Worm (Caenorhabditis elegans) whole organism, L3 larva: ENCODE data around the gene F27B3.8.
A peak's percentile ranks its signal among the peaks of the same experiment; 100 is the strongest.

Experiments used
- R02D3.7 ChIP-seq: fragments of 150-350 bp; optimal IDR thresholded peaks from 2 replicates; lab custom pipeline; 2014; ENCODE audit warnings: missing biosample characterization, missing genetic modification characterization
- ZK546.5 ChIP-seq: sonication (generic microtip); optimal IDR thresholded peaks from 2 replicates; lab custom pipeline; 2017; ENCODE audit warnings: missing biosample characterization, missing genetic modification characterization
- aly-2 ChIP-seq: fragments of 150-350 bp; optimal IDR thresholded peaks from 2 replicates; lab custom pipeline; 2014; ENCODE audit warnings: missing biosample characterization, missing genetic modification characterization
- ama-1 ChIP-seq: fragments of 150-350 bp; optimal IDR thresholded peaks from 2 replicates; lab custom pipeline; 2018
- ceh-16 ChIP-seq: sonication (generic microtip); optimal IDR thresholded peaks from 2 replicates; lab custom pipeline; 2017; ENCODE audit warnings: missing biosample characterization, missing genetic modification characterization
- ceh-28 ChIP-seq: fragments of 150-350 bp; optimal IDR thresholded peaks from 2 replicates; lab custom pipeline; 2014; ENCODE audit warnings: missing biosample characterization, missing genetic modification reagents, missing genetic modification characterization
- ceh-82 ChIP-seq: fragments of 150-350 bp; optimal IDR thresholded peaks from 2 replicates; lab custom pipeline; 2014; ENCODE audit warnings: missing biosample characterization, missing genetic modification characterization
- ceh-9 ChIP-seq: sonication (generic microtip); optimal IDR thresholded peaks from 2 replicates; lab custom pipeline; 2018; ENCODE audit warnings: missing biosample characterization, missing genetic modification characterization
- daf-12 ChIP-seq: fragments of 150-350 bp; optimal IDR thresholded peaks from 2 replicates; lab custom pipeline; 2014; ENCODE audit warnings: missing biosample characterization, missing genetic modification reagents, missing genetic modification characterization
- egl-27 ChIP-seq: sonication (generic microtip); optimal IDR thresholded peaks from 4 replicates; lab custom pipeline; 2017; ENCODE audit warnings: missing biosample characterization, missing genetic modification reagents, missing genetic modification characterization
- egl-5 ChIP-seq: fragments of 150-350 bp; optimal IDR thresholded peaks from 2 replicates; lab custom pipeline; 2017; ENCODE audit warnings: missing biosample characterization, missing genetic modification reagents, missing genetic modification characterization, inconsistent platforms
- elt-1 ChIP-seq: fragments of 150-350 bp; optimal IDR thresholded peaks from 2 replicates; lab custom pipeline; 2014; ENCODE audit warnings: missing biosample characterization, missing genetic modification characterization
- elt-2 ChIP-seq: sonication (generic microtip); optimal IDR thresholded peaks from 2 replicates; lab custom pipeline; 2016; ENCODE audit warnings: missing genetic modification reagents, mild to moderate bottlenecking, missing genetic modification characterization, missing compliant biosample characterization
- elt-3 ChIP-seq, 3 experiments: fragments of 150-350 bp in 1 of 3; sonication (generic microtip) in 2 of 3; optimal IDR thresholded peaks; 2 replicates in 2 of 3; 4 replicates in 1 of 3; lab custom pipeline; 2014 to 2017; ENCODE audit warnings: missing biosample characterization in 3 of 3, missing genetic modification characterization in 3 of 3
- eor-1 ChIP-seq, 2 experiments: fragments of 150-350 bp; optimal IDR thresholded peaks; 2 replicates each; lab custom pipeline; 2014 to 2018; ENCODE audit warnings: missing biosample characterization in 2 of 2, missing genetic modification characterization in 2 of 2
- fkh-10 ChIP-seq: sonication (generic microtip); optimal IDR thresholded peaks from 2 replicates; lab custom pipeline; 2017; ENCODE audit warnings: missing biosample characterization, missing genetic modification reagents, missing genetic modification characterization
- fkh-2 ChIP-seq: fragments of 150-350 bp; optimal IDR thresholded peaks from 2 replicates; lab custom pipeline; 2014; ENCODE audit warnings: missing biosample characterization, missing genetic modification reagents, missing genetic modification characterization
- fos-1 ChIP-seq: fragments of 150-350 bp; optimal IDR thresholded peaks from 2 replicates; lab custom pipeline; 2014; ENCODE audit warnings: missing biosample characterization, missing genetic modification characterization
- hmg-11 ChIP-seq: sonication (generic microtip); optimal IDR thresholded peaks from 2 replicates; lab custom pipeline; 2016; ENCODE audit warnings: missing genetic modification characterization, missing compliant biosample characterization
- jun-1 ChIP-seq: fragments of 150-350 bp; optimal IDR thresholded peaks from 2 replicates; lab custom pipeline; 2014; ENCODE audit warnings: missing biosample characterization, missing genetic modification reagents, missing genetic modification characterization
- lin-15B ChIP-seq: fragments of 150-350 bp; optimal IDR thresholded peaks from 2 replicates; lab custom pipeline; 2014; ENCODE audit warnings: missing biosample characterization, missing genetic modification characterization
- lin-39 ChIP-seq: fragments of 150-350 bp; optimal IDR thresholded peaks from 2 replicates; lab custom pipeline; 2018; ENCODE audit warnings: missing biosample characterization, missing genetic modification reagents, missing genetic modification characterization
- lsy-12 ChIP-seq: sonication (generic microtip); optimal IDR thresholded peaks from 2 replicates; lab custom pipeline; 2016; ENCODE audit warnings: mild to moderate bottlenecking, missing genetic modification characterization, missing compliant biosample characterization
- mml-1 ChIP-seq: fragments of 150-350 bp; sonication (generic microtip); optimal IDR thresholded peaks from 3 replicates; lab custom pipeline; 2014; ENCODE audit warnings: missing biosample characterization, missing genetic modification characterization
- nfya-1 ChIP-seq: sonication (generic microtip); optimal IDR thresholded peaks from 2 replicates; lab custom pipeline; 2017; ENCODE audit warnings: missing genetic modification characterization, mild to moderate bottlenecking, missing compliant biosample characterization, antibody characterized with exemption, moderate library complexity; ENCODE audit not compliant: insufficient read depth
- nhr-11 ChIP-seq: fragments of 150-350 bp; optimal IDR thresholded peaks from 2 replicates; lab custom pipeline; 2014; ENCODE audit warnings: missing biosample characterization, missing genetic modification characterization
- nhr-12 ChIP-seq: fragments of 150-350 bp; optimal IDR thresholded peaks from 2 replicates; lab custom pipeline; 2014; ENCODE audit warnings: missing biosample characterization, missing genetic modification characterization
- nhr-23 ChIP-seq: fragments of 150-350 bp; optimal IDR thresholded peaks from 2 replicates; lab custom pipeline; 2014; ENCODE audit warnings: missing biosample characterization, missing genetic modification reagents, missing genetic modification characterization
- nhr-237 ChIP-seq: fragments of 150-350 bp; optimal IDR thresholded peaks from 2 replicates; lab custom pipeline; 2014; ENCODE audit warnings: missing biosample characterization, missing genetic modification characterization
- nhr-25 ChIP-seq: sonication (generic microtip); optimal IDR thresholded peaks from 2 replicates; lab custom pipeline; 2017; ENCODE audit warnings: missing biosample characterization, missing genetic modification characterization
- nhr-28 ChIP-seq: fragments of 150-350 bp; optimal IDR thresholded peaks from 2 replicates; lab custom pipeline; 2014; ENCODE audit warnings: missing biosample characterization, missing genetic modification characterization
- nhr-43 ChIP-seq: sonication (generic microtip); optimal IDR thresholded peaks from 2 replicates; lab custom pipeline; 2016; ENCODE audit warnings: mild to moderate bottlenecking, missing genetic modification characterization, missing compliant biosample characterization; ENCODE audit not compliant: poor library complexity, severe bottlenecking
- nhr-76 ChIP-seq: fragments of 150-350 bp; sonication (generic microtip); optimal IDR thresholded peaks from 5 replicates; lab custom pipeline; 2014; ENCODE audit warnings: missing biosample characterization, missing genetic modification characterization
- nhr-77 ChIP-seq: fragments of 150-350 bp; optimal IDR thresholded peaks from 2 replicates; lab custom pipeline; 2014; ENCODE audit warnings: missing biosample characterization, missing genetic modification characterization
- pha-4 ChIP-seq: fragments of 150-350 bp; optimal IDR thresholded peaks from 2 replicates; lab custom pipeline; 2014; ENCODE audit warnings: missing biosample characterization, missing genetic modification reagents, missing genetic modification characterization
- pqm-1 ChIP-seq: fragments of 150-350 bp; optimal IDR thresholded peaks from 2 replicates; lab custom pipeline; 2017; ENCODE audit warnings: missing biosample characterization, missing genetic modification characterization, inconsistent platforms
- sea-2 ChIP-seq: fragments of 150-350 bp; sonication (generic microtip); optimal IDR thresholded peaks from 4 replicates; lab custom pipeline; 2014; ENCODE audit warnings: missing biosample characterization, missing genetic modification reagents, missing genetic modification characterization
- skn-1 ChIP-seq: fragments of 150-350 bp; optimal IDR thresholded peaks from 2 replicates; lab custom pipeline; 2014; ENCODE audit warnings: missing biosample characterization, missing genetic modification characterization
- snpc-4 ChIP-seq: fragments of 150-350 bp; optimal IDR thresholded peaks from 2 replicates; lab custom pipeline; 2014; ENCODE audit warnings: missing biosample characterization, missing genetic modification characterization
- tbx-2 ChIP-seq: sonication (generic microtip); optimal IDR thresholded peaks from 2 replicates; lab custom pipeline; 2016; ENCODE audit warnings: mild to moderate bottlenecking, missing genetic modification characterization, missing compliant biosample characterization
- unc-39 ChIP-seq: sonication (generic microtip); optimal IDR thresholded peaks from 4 replicates; lab custom pipeline; 2017; ENCODE audit warnings: missing biosample characterization, missing genetic modification characterization
- unc-62 ChIP-seq: fragments of 150-350 bp; sonication (generic microtip); optimal IDR thresholded peaks from 4 replicates; lab custom pipeline; 2014; ENCODE audit warnings: missing biosample characterization, missing genetic modification reagents, missing genetic modification characterization
- zag-1 ChIP-seq: fragments of 150-350 bp; optimal IDR thresholded peaks from 2 replicates; lab custom pipeline; 2014; ENCODE audit warnings: missing biosample characterization, missing genetic modification characterization
- ztf-11 ChIP-seq: fragments of 150-350 bp; optimal IDR thresholded peaks from 2 replicates; lab custom pipeline; 2014; ENCODE audit warnings: missing biosample characterization, missing genetic modification characterization
- ztf-4 ChIP-seq: fragments of 150-350 bp; optimal IDR thresholded peaks from 2 replicates; lab custom pipeline; 2014; ENCODE audit warnings: missing biosample characterization, missing genetic modification characterization

F27B3.8 gene

DNA sequence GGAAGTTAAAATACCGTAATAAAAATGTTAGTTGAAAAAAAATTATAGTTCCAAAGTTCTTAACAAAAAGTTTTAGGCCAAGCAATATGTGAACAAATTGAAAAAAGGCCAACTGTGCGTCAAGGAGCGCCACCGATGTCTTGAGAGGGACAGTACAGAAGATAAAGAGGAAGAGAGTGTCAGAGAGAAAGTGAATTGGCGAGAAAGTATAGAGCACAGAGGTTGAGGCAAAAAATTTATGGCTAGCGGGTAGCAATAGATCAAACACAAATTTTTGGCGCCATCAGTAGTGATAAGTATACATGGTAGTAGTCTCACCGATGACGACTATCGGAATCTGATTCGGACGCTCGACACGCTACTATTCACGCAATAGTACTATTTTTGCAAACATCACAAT is 24.8 kb downstream of the F27B3.8 start:
- peak; percentile 44 for TF ChIP-seq pqm-1 (tag; lab: Kevin White, UChicago)
- no peak for TF ChIP-seq skn-1 (tag; lab: Kevin White, UChicago)
- TF ChIP-seq lsy-12: no peak
- peak; percentile 23 for TF ChIP-seq nfya-1 (tag; lab: Kevin White, UChicago)
- TF ChIP-seq fkh-2: no peak
- peak; percentile 51 for TF ChIP-seq ama-1 (lab: Kevin White, UChicago)
- TF ChIP-seq eor-1 (tag; optimal IDR thresholded peaks at IDR 0.05; lab: Kevin White, UChicago): no peak
- TF ChIP-seq tbx-2: no peak
- TF ChIP-seq nhr-12 (tag; lab: Kevin White, UChicago): no peak
- TF ChIP-seq aly-2 (tag; lab: Kevin White, UChicago): no peak
- TF ChIP-seq ceh-82 (tag; lab: Kevin White, UChicago): no peak
- TF ChIP-seq hmg-11 (tag; lab: Kevin White, UChicago): no peak
- no peak for TF ChIP-seq nhr-11 (tag; lab: Kevin White, UChicago)
- TF ChIP-seq nhr-28 (tag; lab: Kevin White, UChicago): no peak
- no peak for TF ChIP-seq sea-2 (GFP tag; lab: Kevin White, UChicago)
- TF ChIP-seq egl-5 (tag; lab: Kevin White, UChicago): no peak
- peak; percentile 56 for TF ChIP-seq elt-2
- no peak for TF ChIP-seq ceh-28 (tag; lab: Kevin White, UChicago)
- TF ChIP-seq fkh-10: no peak
- TF ChIP-seq snpc-4: no peak
- no peak for TF ChIP-seq elt-3 (tag; optimal IDR thresholded peaks at IDR 0.05; lab: Kevin White, UChicago)
- no peak for TF ChIP-seq jun-1 (tag; lab: Kevin White, UChicago)
- no peak for TF ChIP-seq zag-1 (tag; lab: Kevin White, UChicago)
- TF ChIP-seq ztf-11: no peak

DNA sequence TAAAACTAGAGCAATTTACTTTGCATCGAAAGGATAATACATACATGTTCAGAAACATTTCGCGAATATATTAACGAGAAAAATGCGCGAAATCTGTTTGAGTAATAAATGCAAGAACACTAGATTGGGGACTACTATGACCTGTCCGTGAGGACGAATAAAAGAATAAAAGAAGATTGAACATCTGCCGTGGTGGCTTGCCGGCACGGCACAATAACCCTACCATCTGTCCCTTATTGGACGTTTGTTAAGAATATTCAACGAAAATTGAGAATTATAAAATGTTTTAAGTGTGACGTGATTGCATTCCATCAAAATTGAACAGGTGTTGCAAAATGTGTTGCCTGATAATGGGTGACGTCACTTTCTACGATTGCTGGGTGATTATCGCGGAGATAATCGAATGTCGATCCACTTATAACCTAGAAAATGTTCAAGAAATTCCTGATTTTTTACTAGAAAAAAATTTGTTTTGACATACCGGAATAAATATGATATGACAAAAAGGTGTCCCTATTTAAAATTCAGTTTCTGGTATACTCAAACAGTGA is 26.0 kb downstream of the F27B3.8 start:
- TF ChIP-seq zag-1 (tag; lab: Kevin White, UChicago) (no peak), elt-1 (tag; lab: Kevin White, UChicago) (peak; percentile 71), egl-27 (no peak), nhr-11 (tag; lab: Kevin White, UChicago) (no peak), pha-4 (tag; lab: Kevin White, UChicago) (no peak), nhr-23 (tag; lab: Kevin White, UChicago) (peak; percentile 16)

ce11 chrIII:6606022-6606467 is 26.5 kb downstream of the F27B3.8 start:
- TF ChIP-seq nhr-12 (tag; lab: Kevin White, UChicago) (no peak), ceh-82 (tag; lab: Kevin White, UChicago) (no peak), lin-15B (tag; lab: Kevin White, UChicago) (peak; percentile 57), aly-2 (tag; lab: Kevin White, UChicago) (no peak), unc-39 (tag; lab: Kevin White, UChicago) (no peak), pha-4 (tag; lab: Kevin White, UChicago) (no peak), fos-1 (tag; lab: Kevin White, UChicago) (peak; percentile 59), ceh-28 (tag; lab: Kevin White, UChicago) (peak; percentile 30), ama-1 (lab: Kevin White, UChicago) (peak; percentile 95), hmg-11 (tag; lab: Kevin White, UChicago) (peak; percentile 69), ceh-16 (tag; lab: Kevin White, UChicago) (no peak), snpc-4 (peak; percentile 5), tbx-2 (peak; percentile 7), elt-2 (peak; percentile 60), zag-1 (tag; lab: Kevin White, UChicago) (no peak), mml-1 (tag; lab: Kevin White, UChicago) (no peak), nhr-28 (tag; lab: Kevin White, UChicago) (no peak), nhr-77 (tag; lab: Kevin White, UChicago) (peak; percentile 31), unc-62 (peak; percentile 30), ztf-4 (tag; lab: Kevin White, UChicago) (peak; percentile 56), jun-1 (tag; lab: Kevin White, UChicago) (no peak), elt-1 (tag; lab: Kevin White, UChicago) (no peak), R02D3.7 (tag; lab: Kevin White, UChicago) (peak; percentile 52), nhr-237 (tag; lab: Kevin White, UChicago) (no peak), nhr-76 (tag; lab: Kevin White, UChicago) (no peak), lin-39 (peak; percentile 68), nhr-23 (tag; lab: Kevin White, UChicago) (peak; percentile 51), ZK546.5 (tag; lab: Kevin White, UChicago) (no peak), lsy-12 (peak; percentile 74), egl-27 (no peak), elt-3 (tag; optimal IDR thresholded peaks at IDR 0.05; lab: Kevin White, UChicago) (no peak), eor-1 (tag; optimal IDR thresholded peaks at IDR 0.05; lab: Kevin White, UChicago) (no peak), nhr-11 (tag; lab: Kevin White, UChicago) (no peak), nhr-25 (peak; percentile 72), nhr-43 (tag; lab: Kevin White, UChicago) (peak; percentile 60), ztf-11 (no peak), ceh-9 (tag; lab: Kevin White, UChicago) (no peak), daf-12 (no peak), pqm-1 (tag; lab: Kevin White, UChicago) (peak; percentile 8), sea-2 (GFP tag; lab: Kevin White, UChicago) (no peak), egl-5 (tag; lab: Kevin White, UChicago) (no peak), fkh-10 (no peak)
